Fruit fly (Drosophila melanogaster): Measurements from ENCODE around the gene CG4325.

CG4325 gene

DNA sequence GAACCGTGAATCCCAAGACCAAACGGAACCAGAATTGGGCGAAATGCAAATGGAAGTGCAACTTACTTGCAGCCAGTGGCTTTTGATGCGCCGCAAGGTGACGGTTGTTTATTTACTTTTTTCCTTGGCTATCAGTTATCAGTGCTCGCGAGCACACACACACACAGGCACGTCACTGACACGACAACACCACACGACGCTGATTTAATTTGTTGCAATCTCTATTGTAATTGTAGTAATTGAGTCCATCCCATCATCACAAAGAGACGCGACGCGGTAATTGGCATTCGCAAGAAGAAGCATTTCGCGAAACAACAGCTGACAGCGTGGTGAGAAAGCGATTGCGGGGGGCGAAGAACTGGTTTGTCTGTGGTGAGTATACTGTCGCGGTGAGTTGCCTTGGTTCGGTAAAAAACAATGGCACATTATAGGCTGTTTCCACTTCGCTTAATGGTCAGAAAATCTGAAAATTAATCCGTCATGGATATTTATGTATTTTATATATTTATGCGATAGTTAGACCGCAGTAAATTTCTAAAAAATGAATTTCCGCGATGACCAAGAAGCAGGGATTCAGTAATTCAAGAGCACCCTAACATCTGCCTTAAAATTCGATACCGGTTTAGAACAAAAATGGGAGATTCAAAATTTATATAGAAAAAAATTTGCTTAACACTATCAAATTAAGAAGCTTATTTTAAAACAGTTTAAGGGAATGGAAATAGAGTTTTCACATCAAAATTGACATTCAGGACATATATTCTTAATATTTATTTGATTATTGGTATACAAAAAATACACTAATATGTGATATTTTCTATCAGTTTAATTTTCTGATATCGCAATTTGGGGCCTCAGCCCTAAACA lies 1.4 kb downstream of the CG4325 start, which contains the start of the genes Actn and usp (continued):
- TF ChIP-seq CG7839 (tag; optimal IDR thresholded peaks at IDR 0.05) (peak; percentile 47), Asciz (GFP tag; optimal IDR thresholded peaks at IDR 0.05) (no peak), seq (GFP tag; IDR thresholded peaks at IDR 0.05) (0 out of 2 replicates have a peak, but pooled peaks have one; percentile 10), CG32532 (GFP tag; IDR thresholded peaks at IDR 0.05) (0 out of 2 replicates have a peak, but pooled peaks have one; percentile 10), CG42726 (GFP tag; IDR thresholded peaks at IDR 0.05; ENCODE audit: partially characterized antibody) (no peak), CoRest (tag; optimal IDR thresholded peaks at IDR 0.05) (peak; percentile 42), CG9932 (GFP tag; IDR thresholded peaks at IDR 0.05) (peak; percentile 16; the same call in 1 of the 2 replicates), Xbp1 (GFP tag; optimal IDR thresholded peaks at IDR 0.05) (peak; percentile 28), z (GFP tag; IDR thresholded peaks at IDR 0.05) (no peak), CG7786 (GFP tag; optimal IDR thresholded peaks at IDR 0.05) (no peak), cg (GFP tag; optimal IDR thresholded peaks at IDR 0.05) (peak; percentile 29), CG14014 (GFP tag; IDR thresholded peaks at IDR 0.05) (peak; percentile 51; the same call in 1 of the 2 replicates), Rfx (GFP tag; IDR thresholded peaks at IDR 0.05) (peak; percentile 42; the same call in 1 of the 2 replicates), rib (GFP tag; IDR thresholded peaks at IDR 0.05) (peak; percentile 94), CG34224 (GFP tag; IDR thresholded peaks at IDR 0.05; ENCODE audit: partially characterized antibody) (no peak; the same call in 2 of the 3 replicates), mirr (GFP tag; optimal IDR thresholded peaks at IDR 0.05) (peak; percentile 2), CG6654 (GFP tag; optimal IDR thresholded peaks at IDR 0.05) (no peak), CG11093 (GFP tag; IDR thresholded peaks at IDR 0.05) (no peak), CG11723 (GFP tag; optimal IDR thresholded peaks at IDR 0.05) (no peak), hkb (optimal IDR thresholded peaks at IDR 0.05) (no peak), hkb (GFP tag; IDR thresholded peaks at IDR 0.05) (peak; percentile 31; the same call in 1 of the 2 replicates), chn (GFP tag; optimal IDR thresholded peaks at IDR 0.05) (no peak), CG12659 (GFP tag; optimal IDR thresholded peaks at IDR 0.05) (peak; percentile 27), mld (GFP tag; IDR thresholded peaks at IDR 0.05; ENCODE audit: partially characterized antibody) (no peak), CG7928 (GFP tag; optimal IDR thresholded peaks at IDR 0.05) (no peak), tin (GFP tag; optimal IDR thresholded peaks at IDR 0.05) (no peak), trem (tag; optimal IDR thresholded peaks at IDR 0.05) (peak; percentile 56), ewg (GFP tag; optimal IDR thresholded peaks at IDR 0.05) (peak; percentile 3), CG15514 (GFP tag; optimal IDR thresholded peaks at IDR 0.05) (peak; percentile 96), mam (GFP tag; optimal IDR thresholded peaks at IDR 0.05) (no peak), gcm (GFP tag; optimal IDR thresholded peaks at IDR 0.05) (peak; percentile 9), CG3995 (GFP tag; optimal IDR thresholded peaks at IDR 0.05) (peak; percentile 39), sqz (GFP tag; optimal IDR thresholded peaks at IDR 0.05) (peak; percentile 49), phol (tag; optimal IDR thresholded peaks at IDR 0.05) (peak; percentile 75), nmo (GFP tag; optimal IDR thresholded peaks at IDR 0.05) (peak; percentile 44), CG13287 (GFP tag; IDR thresholded peaks at IDR 0.05; ENCODE audit: partially characterized antibody) (peak; percentile 45), Ada2b (GFP tag; IDR thresholded peaks at IDR 0.05) (0 out of 2 replicates have a peak, but pooled peaks have one; percentile 9), Sox102F (GFP tag; optimal IDR thresholded peaks at IDR 0.05) (peak; percentile 35), Nf-YC (tag; optimal IDR thresholded peaks at IDR 0.05) (peak; percentile 16), CG9876 (GFP tag; optimal IDR thresholded peaks at IDR 0.05) (no peak), CG12155 (GFP tag; optimal IDR thresholded peaks at IDR 0.05) (peak; percentile 18), dmrt11E (tag; optimal IDR thresholded peaks at IDR 0.05) (peak; percentile 16), pb (GFP tag; optimal IDR thresholded peaks at IDR 0.05) (no peak), CG7357 (GFP tag; IDR thresholded peaks at IDR 0.05) (peak; percentile 89), CG12769 (tag; optimal IDR thresholded peaks at IDR 0.05) (peak; percentile 17), crp (GFP tag; optimal IDR thresholded peaks at IDR 0.05) (peak in 1 of 2 experiments; percentile 82), CG3407 (GFP tag; optimal IDR thresholded peaks at IDR 0.05) (no peak)
